Fruit fly (Drosophila melanogaster) whole organism, embryonic: ENCODE measurements around the gene Syx8.

Experiments
- Atf3 ChIP-seq: fragments of 200-800 bp; sonication (Bioruptor generic); optimal IDR thresholded peaks from 3 replicates; lab custom pipeline; 2016; ENCODE audit warnings: missing biosample characterization, missing genetic modification characterization
- B-H2 ChIP-seq: fragments of 200-800 bp; sonication (Bioruptor generic); optimal IDR thresholded peaks from 2 replicates; lab custom pipeline; 2018; ENCODE audit warnings: missing biosample characterization, mild to moderate bottlenecking, missing genetic modification characterization
- BtbVII ChIP-seq: fragments of 200-800 bp; sonication (Bioruptor generic); optimal IDR thresholded peaks from 3 replicates; lab custom pipeline; 2017; ENCODE audit warnings: missing biosample characterization, mild to moderate bottlenecking, missing genetic modification characterization
- CG11093 ChIP-seq: fragments of 200-800 bp; sonication (Bioruptor generic); IDR thresholded peaks from 3 replicates; pipeline ENCODE4 v1.3.6; 2022; ENCODE audit warnings: missing biosample characterization, missing genetic modification characterization
- CG12942 ChIP-seq: fragments of 200-800 bp; sonication (Bioruptor generic); optimal IDR thresholded peaks from 3 replicates; lab custom pipeline; 2016; ENCODE audit warnings: missing biosample characterization, missing genetic modification characterization
- CG13894 ChIP-seq: fragments of 200-800 bp; sonication (Bioruptor generic); optimal IDR thresholded peaks from 3 replicates; lab custom pipeline; 2018; ENCODE audit warnings: missing biosample characterization, mild to moderate bottlenecking, missing genetic modification characterization, moderate library complexity
- CG14710 ChIP-seq: fragments of 200-800 bp; sonication (Bioruptor generic); optimal IDR thresholded peaks from 3 replicates; lab custom pipeline; 2019; ENCODE audit warnings: missing biosample characterization, mild to moderate bottlenecking, missing genetic modification characterization, moderate library complexity
- CG17829 ChIP-seq: fragments of 200-800 bp; optimal IDR thresholded peaks from 2 replicates; lab custom pipeline; 2019; ENCODE audit warnings: missing biosample characterization, mild to moderate bottlenecking, missing genetic modification characterization, moderate library complexity
- CG17912 ChIP-seq: fragments of 200-800 bp; sonication (Bioruptor generic); optimal IDR thresholded peaks from 2 replicates; lab custom pipeline; 2018; ENCODE audit warnings: missing biosample characterization, mild to moderate bottlenecking, missing genetic modification characterization
- CG18619 ChIP-seq: fragments of 200-800 bp; sonication (Bioruptor generic); optimal IDR thresholded peaks from 3 replicates; lab custom pipeline; 2017; ENCODE audit warnings: missing biosample characterization, mild to moderate bottlenecking, missing genetic modification characterization
- CG2199 ChIP-seq: fragments of 200-800 bp; sonication (Bioruptor generic); IDR thresholded peaks from 3 replicates; pipeline ENCODE4 v1.3.6; 2022; ENCODE audit warnings: missing biosample characterization, missing genetic modification characterization
- CG4730 ChIP-seq: fragments of 200-800 bp; sonication (Bioruptor generic); IDR thresholded peaks from 2 replicates; pipeline ENCODE4 v1.3.6; 2022; ENCODE audit warnings: missing biosample characterization, missing genetic modification characterization
- CG6854 ChIP-seq: fragments of 200-800 bp; sonication (Bioruptor generic); optimal IDR thresholded peaks from 3 replicates; lab custom pipeline; 2017; ENCODE audit warnings: missing biosample characterization, mild to moderate bottlenecking, missing genetic modification characterization
- CG7556 ChIP-seq: fragments of 200-800 bp; sonication (Bioruptor generic); optimal IDR thresholded peaks from 2 replicates; lab custom pipeline; 2017; ENCODE audit warnings: missing biosample characterization, mild to moderate bottlenecking, missing genetic modification characterization
- CG7963 ChIP-seq: fragments of 200-800 bp; sonication (Bioruptor generic); IDR thresholded peaks from 3 replicates; pipeline ENCODE4 v1.3.6; 2022; ENCODE audit warnings: missing biosample characterization, missing genetic modification characterization; ENCODE audit not compliant: partially characterized antibody
- CG8290 ChIP-seq, 3 experiments: fragments of 200-800 bp; sonication (Bioruptor generic); optimal IDR thresholded peaks; 2 replicates each; lab custom pipeline; 2016 to 2019; ENCODE audit warnings: missing biosample characterization in 3 of 3, missing genetic modification characterization in 3 of 3, mild to moderate bottlenecking in 2 of 3, moderate library complexity in 1 of 3
- Dad ChIP-seq: fragments of 200-800 bp; sonication (Bioruptor generic); optimal IDR thresholded peaks from 3 replicates; lab custom pipeline; 2016; ENCODE audit warnings: missing biosample characterization, missing genetic modification characterization
- Dip2 ChIP-seq: fragments of 200-800 bp; sonication (Bioruptor generic); IDR thresholded peaks from 2 replicates; pipeline ENCODE4 v1.3.6; 2022; ENCODE audit warnings: missing biosample characterization, missing genetic modification characterization
- Doc3 ChIP-seq: fragments of 200-800 bp; sonication (Bioruptor generic); IDR thresholded peaks from 3 replicates; pipeline ENCODE4 v1.3.6; 2022; ENCODE audit warnings: missing biosample characterization, missing genetic modification characterization; ENCODE audit not compliant: partially characterized antibody
- E2f2 ChIP-seq: fragments of 200-800 bp; sonication (Bioruptor generic); IDR thresholded peaks from 2 replicates; pipeline ENCODE4 v1.3.6; 2022; ENCODE audit warnings: missing biosample characterization, missing genetic modification characterization
- Ets65A ChIP-seq: fragments of 200-800 bp; sonication (Bioruptor generic); peaks from one replicate; lab custom pipeline; 2016; ENCODE audit warnings: missing biosample characterization, missing genetic modification characterization
- Hey ChIP-seq: fragments of 200-800 bp; sonication (Bioruptor generic); optimal IDR thresholded peaks from 3 replicates; lab custom pipeline; 2018; ENCODE audit warnings: missing biosample characterization, mild to moderate bottlenecking, missing genetic modification characterization
- Lim3 ChIP-seq: fragments of 200-800 bp; sonication (Bioruptor generic); IDR thresholded peaks from 2 replicates; pipeline ENCODE4 v1.3.6; 2022; ENCODE audit warnings: missing biosample characterization, missing genetic modification characterization
- NC2α ChIP-seq: fragments of 200-800 bp; sonication (Bioruptor generic); optimal IDR thresholded peaks from 2 replicates; lab custom pipeline; 2016; ENCODE audit warnings: missing biosample characterization, missing genetic modification characterization
- NFAT ChIP-seq: fragments of 200-800 bp; sonication (Bioruptor generic); IDR thresholded peaks from 2 replicates; pipeline ENCODE4 v1.3.6; 2022; ENCODE audit warnings: missing biosample characterization, missing genetic modification characterization
- NK7.1 ChIP-seq: fragments of 200-800 bp; sonication (Bioruptor generic); optimal IDR thresholded peaks from 3 replicates; lab custom pipeline; 2016; ENCODE audit warnings: missing biosample characterization, missing genetic modification characterization
- Nf-YA ChIP-seq: fragments of 200-800 bp; sonication (Bioruptor generic); IDR thresholded peaks from 2 replicates; pipeline ENCODE4 v1.3.6; 2022; ENCODE audit warnings: missing biosample characterization, missing genetic modification characterization
- NfI ChIP-seq: fragments of 200-800 bp; sonication (Bioruptor generic); optimal IDR thresholded peaks from 3 replicates; lab custom pipeline; 2018; ENCODE audit warnings: missing biosample characterization, mild to moderate bottlenecking, missing genetic modification characterization, moderate library complexity
- Rx ChIP-seq: fragments of 200-800 bp; sonication (Bioruptor generic); IDR thresholded peaks from 2 replicates; pipeline ENCODE4 v1.3.6; 2022; ENCODE audit warnings: missing biosample characterization, missing genetic modification characterization
- Side ChIP-seq: fragments of 200-800 bp; sonication (Bioruptor generic); optimal IDR thresholded peaks from 2 replicates; lab custom pipeline; 2016; ENCODE audit warnings: missing biosample characterization, missing genetic modification characterization
- Taf1 ChIP-seq: fragments of 200-800 bp; sonication (Bioruptor generic); IDR thresholded peaks from 2 replicates; pipeline ENCODE4 v1.3.6; 2022; ENCODE audit warnings: missing biosample characterization, missing genetic modification characterization
- Tbp ChIP-seq: fragments of >200 bp; optimal IDR thresholded peaks from 2 replicates; lab custom pipeline; 2018; ENCODE audit warnings: missing biosample characterization, missing genetic modification characterization
- aop ChIP-seq: fragments of 200-800 bp; sonication (Bioruptor generic); IDR thresholded peaks from 2 replicates; pipeline ENCODE4 v1.3.6; 2022; ENCODE audit warnings: missing biosample characterization, missing genetic modification characterization
- ap ChIP-seq: fragments of 200-800 bp; sonication (Bioruptor generic); IDR thresholded peaks from 2 replicates; pipeline ENCODE4 v1.3.6; 2022; ENCODE audit warnings: missing biosample characterization, missing genetic modification characterization
- dan ChIP-seq: fragments of 200-800 bp; sonication (Bioruptor generic); IDR thresholded peaks from 2 replicates; pipeline ENCODE4 v1.3.6; 2022; ENCODE audit warnings: missing biosample characterization, missing genetic modification characterization
- dysf ChIP-seq: fragments of 200-800 bp; sonication (Bioruptor generic); IDR thresholded peaks from 3 replicates; pipeline ENCODE4 v1.3.6; 2022; ENCODE audit warnings: missing biosample characterization, missing genetic modification characterization
- fru ChIP-seq: fragments of >200 bp; optimal IDR thresholded peaks from 2 replicates; lab custom pipeline; 2017
- fu2 ChIP-seq: fragments of 200-800 bp; sonication (Bioruptor generic); optimal IDR thresholded peaks from 2 replicates; lab custom pipeline; 2016; ENCODE audit warnings: missing biosample characterization, missing genetic modification characterization
- grau ChIP-seq: fragments of 200-800 bp; optimal IDR thresholded peaks from 3 replicates; lab custom pipeline; 2019; ENCODE audit warnings: missing biosample characterization, mild to moderate bottlenecking, missing genetic modification characterization, moderate library complexity
- hbn ChIP-seq: fragments of 200-800 bp; sonication (Bioruptor generic); IDR thresholded peaks from 2 replicates; pipeline ENCODE4 v1.3.6; 2022; ENCODE audit warnings: missing biosample characterization, missing genetic modification characterization; ENCODE audit not compliant: partially characterized antibody
- lilli ChIP-seq: fragments of 200-800 bp; sonication (Bioruptor generic); optimal IDR thresholded peaks from 3 replicates; lab custom pipeline; 2016; ENCODE audit warnings: missing biosample characterization, missing genetic modification characterization
- maf-S ChIP-seq: fragments of 200-800 bp; sonication (Bioruptor generic); optimal IDR thresholded peaks from 2 replicates; lab custom pipeline; 2016; ENCODE audit warnings: missing biosample characterization, missing genetic modification characterization
- mld ChIP-seq: fragments of 200-800 bp; sonication (Bioruptor generic); IDR thresholded peaks from 3 replicates; pipeline ENCODE4 v1.3.6; 2022; ENCODE audit warnings: missing biosample characterization, missing genetic modification characterization; ENCODE audit not compliant: partially characterized antibody
- onecut ChIP-seq: fragments of 200-800 bp; sonication (Bioruptor generic); IDR thresholded peaks from 2 replicates; pipeline ENCODE4 v1.3.6; 2022; ENCODE audit warnings: missing biosample characterization, missing genetic modification characterization
- p53 ChIP-seq: fragments of 200-800 bp; sonication (Bioruptor generic); optimal IDR thresholded peaks from 2 replicates; lab custom pipeline; 2016; ENCODE audit warnings: missing biosample characterization, missing genetic modification characterization
- pita ChIP-seq: fragments of 200-800 bp; sonication (Bioruptor generic); optimal IDR thresholded peaks from 2 replicates; lab custom pipeline; 2017; ENCODE audit warnings: missing biosample characterization, mild to moderate bottlenecking, missing genetic modification characterization
- pnt ChIP-seq: fragments of 200-800 bp; sonication (Bioruptor generic); optimal IDR thresholded peaks from 3 replicates; lab custom pipeline; 2016; ENCODE audit warnings: missing biosample characterization, missing genetic modification characterization
- sisA ChIP-seq: fragments of 200-800 bp; sonication (Bioruptor generic); IDR thresholded peaks from 2 replicates; pipeline ENCODE4 v1.3.6; 2022; ENCODE audit warnings: missing biosample characterization, missing genetic modification characterization
- sr ChIP-seq: fragments of 200-800 bp; sonication (Bioruptor generic); IDR thresholded peaks from 3 replicates; pipeline ENCODE4 v1.3.6; 2022; ENCODE audit warnings: missing biosample characterization, missing genetic modification characterization
- tio ChIP-seq: fragments of 200-800 bp; sonication (Bioruptor generic); optimal IDR thresholded peaks from 2 replicates; lab custom pipeline; 2017; ENCODE audit warnings: missing biosample characterization, missing genetic modification characterization, inconsistent platforms
- trem ChIP-seq: fragments of 200-800 bp; optimal IDR thresholded peaks from 3 replicates; lab custom pipeline; 2019; ENCODE audit warnings: missing biosample characterization, mild to moderate bottlenecking, missing genetic modification characterization, moderate library complexity
- zen ChIP-seq: fragments of 200-800 bp; sonication (Bioruptor generic); optimal IDR thresholded peaks from 3 replicates; lab custom pipeline; 2018; ENCODE audit warnings: missing biosample characterization, mild to moderate bottlenecking, missing genetic modification characterization, moderate library complexity

The Syx8 gene

DNA sequence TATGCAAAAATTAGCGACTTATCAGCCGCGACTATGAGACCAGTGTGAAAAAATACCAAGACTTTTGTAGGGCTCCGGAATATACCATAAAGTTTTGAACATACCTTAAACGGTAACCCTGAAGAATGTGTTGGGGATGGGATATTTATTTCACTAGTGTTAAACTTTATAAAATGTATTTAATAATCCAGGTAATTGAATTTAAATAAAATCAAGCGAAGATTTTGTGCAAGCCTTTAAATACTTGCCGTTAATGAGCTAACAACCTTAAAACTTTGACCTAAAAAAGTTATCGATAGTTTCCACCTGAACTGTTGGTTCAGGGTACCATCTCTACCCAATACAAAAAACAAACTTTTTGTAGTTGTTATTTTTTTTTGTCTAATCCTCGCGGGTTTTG is 25.3 kb upstream of the Syx8 start, which contains the start of gene CG4101 (continued):
- TF ChIP-seq mld (GFP tag; lab: Robert Waterston, UW) (no peak), aop (GFP tag; lab: Robert Waterston, UW) (no peak), zen (tag; lab: Kevin White, UChicago) (peak; percentile 71), CG8290 (GFP tag; optimal IDR thresholded peaks at IDR 0.05; lab: Kevin White, UChicago) (peak; percentile 73), CG8290 (tag; optimal IDR thresholded peaks at IDR 0.05; lab: Kevin White, UChicago) (peak; percentile 45 to 57), E2f2 (GFP tag; lab: Robert Waterston, UW) (peak; percentile 65; the same call in 1 of the 2 replicates), ap (GFP tag; lab: Robert Waterston, UW) (peak; percentile 57), BtbVII (GFP tag; lab: Kevin White, UChicago) (peak; percentile 51), B-H2 (GFP tag; lab: Kevin White, UChicago) (peak; percentile 91), Side (GFP tag; lab: Kevin White, UChicago) (peak; percentile 70), Doc3 (GFP tag; lab: Robert Waterston, UW) (peak; percentile 91), Hey (peak; percentile 35), CG11093 (GFP tag; lab: Robert Waterston, UW) (peak; percentile 68; the same call in 2 of the 3 replicates), Rx (peak; percentile 66), grau (tag; lab: Kevin White, UChicago) (peak; percentile 83), sisA (GFP tag; lab: Robert Waterston, UW) (peak; percentile 72), p53 (peak; percentile 0), dan (no peak), fru (lab: Kevin White, UChicago) (no peak), Atf3 (GFP tag; lab: Kevin White, UChicago) (peak; percentile 45), CG12942 (peak; percentile 81), pita (no peak), CG14710 (tag; lab: Kevin White, UChicago) (peak; percentile 87), NK7.1 (peak; percentile 11), Tbp (GFP tag; lab: Kevin White, UChicago) (no peak), dysf (GFP tag; lab: Robert Waterston, UW) (peak; percentile 78), Dad (GFP tag; lab: Kevin White, UChicago) (peak; percentile 41), pnt (peak; percentile 66), trem (tag; lab: Kevin White, UChicago) (peak; percentile 86), CG7963 (no peak), fu2 (GFP tag; lab: Kevin White, UChicago) (peak; percentile 78), Dip2 (no peak), Nf-YA (GFP tag; lab: Robert Waterston, UW) (no peak), onecut (GFP tag; lab: Robert Waterston, UW) (peak; percentile 30), CG2199 (GFP tag; lab: Robert Waterston, UW) (no peak), tio (no peak), Ets65A (peak; percentile 96), CG7556 (GFP tag; lab: Kevin White, UChicago) (peak; percentile 53), lilli (GFP tag; lab: Kevin White, UChicago) (peak; percentile 92), CG4730 (GFP tag; lab: Robert Waterston, UW) (peak; percentile 62), Lim3 (GFP tag; lab: Robert Waterston, UW) (peak; percentile 52; the same call in 1 of the 2 replicates), CG17829 (tag; lab: Kevin White, UChicago) (peak; percentile 76), NFAT (GFP tag; lab: Robert Waterston, UW) (peak; percentile 81), CG18619 (GFP tag; lab: Kevin White, UChicago) (peak; percentile 50), maf-S (GFP tag; lab: Kevin White, UChicago) (peak; percentile 74), CG6854 (GFP tag; lab: Kevin White, UChicago) (peak; percentile 30), NC2α (GFP tag; lab: Kevin White, UChicago) (peak; percentile 24), hbn (peak; percentile 85), sr (GFP tag; lab: Robert Waterston, UW) (no peak), CG17912 (GFP tag; lab: Kevin White, UChicago) (peak; percentile 63), CG13894 (tag; lab: Kevin White, UChicago) (peak; percentile 90), Taf1 (GFP tag; lab: Robert Waterston, UW) (peak; percentile 75), NfI (GFP tag; lab: Kevin White, UChicago) (peak; percentile 83)
